Worm (Caenorhabditis elegans) whole organism, early embryonic: Measurements from ENCODE around the gene F30B5.11.

Experiments used
- B0310.2 ChIP-seq: sonication (generic microtip); optimal IDR thresholded peaks from 2 replicates; lab custom pipeline; 2016; ENCODE audit warnings: mild to moderate bottlenecking, missing genetic modification characterization, missing compliant biosample characterization
- F13C5.2 ChIP-seq: sonication (generic microtip); optimal IDR thresholded peaks from 2 replicates; lab custom pipeline; 2017; ENCODE audit warnings: mild to moderate bottlenecking, missing genetic modification characterization, inconsistent platforms, missing compliant biosample characterization
- aly-1 ChIP-seq: sonication (generic microtip); optimal IDR thresholded peaks from 2 replicates; lab custom pipeline; 2016; ENCODE audit warnings: missing genetic modification characterization, missing compliant biosample characterization
- ama-1 ChIP-seq: fragments of 150-350 bp; optimal IDR thresholded peaks from 2 replicates; lab custom pipeline; 2014
- ceh-13 ChIP-seq: fragments of 200-800 bp; sonication (Bioruptor generic); optimal IDR thresholded peaks from 2 replicates; lab custom pipeline; 2018; ENCODE audit warnings: mild to moderate bottlenecking, missing genetic modification characterization, missing compliant biosample characterization
- ceh-36 ChIP-seq: sonication (generic microtip); optimal IDR thresholded peaks from 2 replicates; lab custom pipeline; 2016; ENCODE audit warnings: missing genetic modification characterization, inconsistent platforms, missing compliant biosample characterization
- ets-7 ChIP-seq: sonication (generic microtip); optimal IDR thresholded peaks from 2 replicates; lab custom pipeline; 2016; ENCODE audit warnings: missing genotype, missing genetic modification characterization, missing compliant biosample characterization
- flt-1 ChIP-seq: fragments of 200-800 bp; sonication (Bioruptor generic); IDR thresholded peaks from 2 replicates; pipeline ENCODE4 v1.3.6; 2022; ENCODE audit warnings: missing genetic modification characterization, missing compliant biosample characterization
- hmbx-1 ChIP-seq: sonication (generic microtip); optimal IDR thresholded peaks from 2 replicates; lab custom pipeline; 2016; ENCODE audit warnings: mild to moderate bottlenecking, missing genetic modification characterization, missing compliant biosample characterization
- hmg-4 ChIP-seq: fragments of 200-800 bp; sonication (Bioruptor generic); optimal IDR thresholded peaks from 2 replicates; lab custom pipeline; 2018; ENCODE audit warnings: mild to moderate bottlenecking, missing genetic modification characterization, missing compliant biosample characterization
- hnd-1 ChIP-seq: sonication (generic microtip); optimal IDR thresholded peaks from 2 replicates; lab custom pipeline; 2016; ENCODE audit warnings: missing genetic modification characterization, missing compliant biosample characterization
- pes-1 ChIP-seq: fragments of 200-800 bp; sonication (Bioruptor generic); IDR thresholded peaks from 2 replicates; pipeline ENCODE4 v1.3.6; 2022; ENCODE audit warnings: missing genetic modification reagents, missing genetic modification characterization, missing compliant biosample characterization
- scrt-1 ChIP-seq: fragments of 200-800 bp; sonication (Bioruptor generic); IDR thresholded peaks from 2 replicates; pipeline ENCODE4 v1.3.6; 2022; ENCODE audit warnings: missing genetic modification characterization, missing compliant biosample characterization
- sea-1 ChIP-seq: fragments of 200-800 bp; sonication (Bioruptor generic); conservative IDR thresholded peaks from 2 replicates; pipeline ENCODE4 v1.3.6; 2022; ENCODE audit warnings: missing genetic modification characterization, missing compliant biosample characterization
- tbx-11 ChIP-seq: fragments of 200-800 bp; sonication (Bioruptor generic); IDR thresholded peaks from 2 replicates; pipeline ENCODE4 v1.3.6; 2022; ENCODE audit warnings: missing genetic modification characterization, missing compliant biosample characterization
- tbx-37 ChIP-seq: fragments of 200-800 bp; sonication (Bioruptor generic); conservative IDR thresholded peaks from 2 replicates; pipeline ENCODE4 v1.3.6; 2022; ENCODE audit warnings: missing genetic modification reagents, missing genetic modification characterization, missing compliant biosample characterization
- tra-4 ChIP-seq: sonication (generic microtip); optimal IDR thresholded peaks from 2 replicates; lab custom pipeline; 2017; ENCODE audit warnings: missing genetic modification characterization, missing compliant biosample characterization

The F30B5.11 gene

DNA sequence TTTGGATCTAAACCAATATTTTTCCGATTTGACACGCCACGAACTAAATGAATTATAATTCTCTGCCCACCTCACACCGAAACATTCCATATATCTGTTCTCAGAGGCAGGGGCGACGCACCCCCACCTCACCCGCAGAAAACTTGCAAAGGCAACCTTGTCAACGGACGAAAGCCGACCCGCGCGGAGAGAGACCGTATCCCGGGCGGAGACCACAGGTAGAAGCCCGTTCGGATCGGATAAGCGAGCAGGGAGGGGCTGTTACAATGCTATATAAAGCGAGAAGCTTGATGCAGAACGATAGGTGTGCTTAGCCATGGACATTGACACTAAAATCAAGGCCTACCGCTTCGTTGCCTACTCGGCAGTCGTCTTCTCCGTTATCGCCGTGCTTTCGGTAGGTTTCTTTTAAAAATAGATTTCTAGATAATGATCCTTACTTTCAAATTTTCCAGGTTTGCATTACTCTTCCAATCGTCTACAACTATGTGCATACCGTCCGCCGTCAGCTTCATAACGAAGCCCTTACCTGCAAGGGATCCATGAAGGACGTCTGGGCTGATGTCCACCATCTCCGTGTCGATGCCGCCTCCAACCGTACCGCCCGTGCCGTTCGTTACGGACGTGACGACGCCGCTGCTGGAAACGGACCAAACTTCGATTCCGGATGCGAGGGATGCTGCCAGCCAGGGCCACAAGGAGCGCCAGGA is 15.6 kb upstream of the F30B5.11 start, which contains the start of the genes zipt-2.2 and dpy-13:
Gene zipt-2.2 (minus strand): TSS at position 51 of the 710 bp plus-strand sequence.
Gene dpy-13 (plus strand): TSS at position 300 of the 710 bp plus-strand sequence.
- no peak for TF ChIP-seq scrt-1 (GFP tag; lab: Robert Waterston, UW)
- no peak for TF ChIP-seq F13C5.2
- no peak for TF ChIP-seq flt-1 (GFP tag; lab: Robert Waterston, UW)
- no peak for TF ChIP-seq hnd-1 (tag; lab: Kevin White, UChicago)
- TF ChIP-seq ets-7 (tag; lab: Kevin White, UChicago), result no peak
- TF ChIP-seq sea-1 (GFP tag; lab: Robert Waterston, UW), result no peak
- no peak for TF ChIP-seq aly-1 (tag; lab: Kevin White, UChicago)
- no peak for TF ChIP-seq hmbx-1 (tag; lab: Kevin White, UChicago)
- TF ChIP-seq ama-1 (lab: Kevin White, UChicago), result no peak
- no peak for TF ChIP-seq ceh-36
- no peak for TF ChIP-seq B0310.2 (tag; lab: Kevin White, UChicago)
- no peak for TF ChIP-seq tbx-11 (GFP tag; lab: Robert Waterston, UW)
- no peak for TF ChIP-seq tbx-37
- no peak for TF ChIP-seq pes-1 (GFP tag; lab: Robert Waterston, UW)
- TF ChIP-seq hmg-4 (GFP tag; lab: Kevin White, UChicago), result no peak
- no peak for TF ChIP-seq ceh-13 (GFP tag; lab: Kevin White, UChicago)
- TF ChIP-seq tra-4 (tag; lab: Kevin White, UChicago), result no peak

ce11 chrIV:4227917-4228316 is 8.0 kb upstream of the F30B5.11 start, which contains the start of gene srbc-70:
srbc-70 (minus strand) TSS chrIV:4228017.
- no peak for TF ChIP-seq ceh-13 (GFP tag; lab: Kevin White, UChicago)
- TF ChIP-seq ets-7 (tag; lab: Kevin White, UChicago), result no peak
- no peak for TF ChIP-seq flt-1 (GFP tag; lab: Robert Waterston, UW)
- no peak for TF ChIP-seq pes-1 (GFP tag; lab: Robert Waterston, UW)
- TF ChIP-seq hmbx-1 (tag; lab: Kevin White, UChicago), result no peak
- TF ChIP-seq hmg-4 (GFP tag; lab: Kevin White, UChicago), result no peak
- no peak for TF ChIP-seq tra-4 (tag; lab: Kevin White, UChicago)
- TF ChIP-seq tbx-37, result no peak
- TF ChIP-seq F13C5.2, result no peak
- TF ChIP-seq scrt-1 (GFP tag; lab: Robert Waterston, UW), result no peak
- no peak for TF ChIP-seq sea-1 (GFP tag; lab: Robert Waterston, UW)
- no peak for TF ChIP-seq tbx-11 (GFP tag; lab: Robert Waterston, UW)
- no peak for TF ChIP-seq ceh-36
- no peak for TF ChIP-seq ama-1 (lab: Kevin White, UChicago)
- TF ChIP-seq B0310.2 (tag; lab: Kevin White, UChicago), result no peak
- TF ChIP-seq aly-1 (tag; lab: Kevin White, UChicago), result no peak
- TF ChIP-seq hnd-1 (tag; lab: Kevin White, UChicago), result no peak

DNA sequence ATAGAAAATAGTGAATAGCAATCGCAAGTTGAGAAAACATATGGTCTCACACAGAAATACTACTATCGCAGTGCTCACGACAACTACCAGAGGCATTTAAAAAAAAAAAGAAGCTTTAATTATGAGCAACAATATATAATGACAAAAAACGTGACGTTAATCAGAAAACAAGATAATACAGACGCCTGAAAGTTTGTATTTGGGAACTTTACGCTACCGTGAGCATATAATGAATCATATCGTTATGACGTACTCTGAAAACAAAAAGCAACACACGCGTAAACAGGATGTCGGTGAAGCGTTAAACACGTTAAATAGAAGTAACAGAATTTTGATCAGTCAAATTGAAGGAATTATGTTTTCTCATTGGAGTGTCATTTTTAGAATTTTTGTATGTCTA is 6.0 kb upstream of the F30B5.11 start, which contains the start of gene srbc-71:
Gene srbc-71 (minus strand): TSS at position 101 of the 400 bp plus-strand sequence.
- TF ChIP-seq ceh-36 (no peak), sea-1 (GFP tag; lab: Robert Waterston, UW) (no peak), flt-1 (GFP tag; lab: Robert Waterston, UW) (no peak), ets-7 (tag; lab: Kevin White, UChicago) (no peak), ama-1 (lab: Kevin White, UChicago) (no peak), tra-4 (tag; lab: Kevin White, UChicago) (no peak)

ce11 chrIV:4218276-4218675 is 1.6 kb downstream of the F30B5.11 start:
- TF ChIP-seq ceh-13 (GFP tag; lab: Kevin White, UChicago) (no peak), ets-7 (tag; lab: Kevin White, UChicago) (no peak), ceh-36 (no peak), tbx-37 (no peak), hnd-1 (tag; lab: Kevin White, UChicago) (no peak), pes-1 (GFP tag; lab: Robert Waterston, UW) (no peak), F13C5.2 (no peak), tra-4 (tag; lab: Kevin White, UChicago) (no peak), tbx-11 (GFP tag; lab: Robert Waterston, UW) (no peak), aly-1 (tag; lab: Kevin White, UChicago) (no peak), hmbx-1 (tag; lab: Kevin White, UChicago) (no peak), sea-1 (GFP tag; lab: Robert Waterston, UW) (no peak), B0310.2 (tag; lab: Kevin White, UChicago) (no peak), ama-1 (lab: Kevin White, UChicago) (no peak)

DNA sequence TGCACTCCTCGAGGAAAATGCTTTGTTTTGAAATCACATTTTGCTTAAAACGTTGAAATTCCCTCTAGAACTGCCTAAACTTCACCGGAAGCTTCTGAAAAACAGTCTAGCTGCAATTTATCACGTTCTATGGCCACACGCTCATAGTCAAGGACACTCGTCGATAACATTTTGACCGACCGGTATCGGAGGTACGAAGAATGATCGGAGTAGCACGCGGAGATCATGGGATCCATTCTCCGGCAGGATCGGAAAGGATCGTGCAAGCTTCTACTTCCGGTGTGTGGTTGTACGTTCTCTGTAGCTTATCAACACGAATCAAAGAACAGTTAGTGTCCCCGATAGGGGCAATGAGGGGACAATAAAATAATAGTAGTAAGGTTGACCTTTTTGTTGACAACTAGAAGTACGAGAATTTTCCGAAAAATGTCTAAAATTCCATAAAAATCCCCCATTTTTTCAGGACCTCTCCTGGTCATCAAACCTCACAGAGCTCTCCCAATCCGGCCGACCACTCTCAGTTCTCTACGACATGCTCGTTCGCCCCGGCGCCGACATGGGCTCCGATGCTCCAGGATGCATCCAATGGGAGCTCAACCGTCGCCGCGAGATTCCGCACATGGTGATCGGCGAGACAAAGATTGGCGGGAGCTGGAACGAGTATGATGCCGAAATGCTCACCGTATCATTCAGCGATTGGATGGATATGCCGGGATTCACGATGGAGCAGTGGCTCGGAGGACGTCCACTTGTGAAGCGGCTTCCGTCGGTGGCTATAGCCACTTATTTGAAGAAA is 3.6 kb downstream of the F30B5.11 start:
- TF ChIP-seq pes-1 (GFP tag; lab: Robert Waterston, UW) (no peak), hnd-1 (tag; lab: Kevin White, UChicago) (no peak), tbx-11 (GFP tag; lab: Robert Waterston, UW) (no peak), hmbx-1 (tag; lab: Kevin White, UChicago) (no peak), ama-1 (lab: Kevin White, UChicago) (no peak), scrt-1 (GFP tag; lab: Robert Waterston, UW) (no peak)

- no peak for TF ChIP-seq hnd-1 (tag; lab: Kevin White, UChicago)
- no peak for TF ChIP-seq sea-1 (GFP tag; lab: Robert Waterston, UW)
- TF ChIP-seq flt-1 (GFP tag; lab: Robert Waterston, UW), result no peak
- TF ChIP-seq tbx-11 (GFP tag; lab: Robert Waterston, UW), result no peak
- no peak for TF ChIP-seq F13C5.2
- no peak for TF ChIP-seq hmbx-1 (tag; lab: Kevin White, UChicago)
- TF ChIP-seq hmg-4 (GFP tag; lab: Kevin White, UChicago), result no peak
- no peak for TF ChIP-seq ceh-13 (GFP tag; lab: Kevin White, UChicago)
- no peak for TF ChIP-seq ama-1 (lab: Kevin White, UChicago)
- no peak for TF ChIP-seq pes-1 (GFP tag; lab: Robert Waterston, UW)
- TF ChIP-seq aly-1 (tag; lab: Kevin White, UChicago), result no peak
- no peak for TF ChIP-seq tbx-37
- TF ChIP-seq ets-7 (tag; lab: Kevin White, UChicago), result no peak
These were observed 4.5 kb downstream of the F30B5.11 start for ce11 chrIV:4215349-4215748.
